Fruit fly (Drosophila melanogaster): Measurements from ENCODE around the gene Coq6.
A peak's percentile ranks its signal among the peaks of the same experiment; 100 is the strongest.

The Coq6 gene

dm6 chr2L:5542944-5543515 lies 11.0 kb upstream of the Coq6 start (continued):
- TF ChIP-seq ab (GFP tag; optimal IDR thresholded peaks at IDR 0.05) (peak; percentile 15), abd-A (tag; optimal IDR thresholded peaks at IDR 0.05) (no peak), Hand (GFP tag; optimal IDR thresholded peaks at IDR 0.05) (peak; percentile 35), ems (GFP tag; optimal IDR thresholded peaks at IDR 0.05) (no peak), schlank (tag; optimal IDR thresholded peaks at IDR 0.05) (peak; percentile 14), CG10565 (GFP tag; optimal IDR thresholded peaks at IDR 0.05) (no peak), Doc2 (GFP tag; IDR thresholded peaks at IDR 0.05) (no peak), cas (GFP tag; IDR thresholded peaks at IDR 0.05) (peak; percentile 36; the same call in 1 of the 2 replicates), CG31224 (GFP tag; IDR thresholded peaks at IDR 0.05) (no peak; the same call in 1 of the 2 replicates), CG12236 (GFP tag; optimal IDR thresholded peaks at IDR 0.05) (no peak), Ets65A (GFP tag) (peak; percentile 78), salm (tag; optimal IDR thresholded peaks at IDR 0.05) (no peak), Xbp1 (GFP tag; optimal IDR thresholded peaks at IDR 0.05) (peak; percentile 42), hth (optimal IDR thresholded peaks at IDR 0.05) (no peak), Dll (GFP tag; IDR thresholded peaks at IDR 0.05; ENCODE audit: partially characterized antibody) (0 out of 4 replicates have a peak, but pooled peaks have one; percentile 9), CG14014 (GFP tag; IDR thresholded peaks at IDR 0.05) (peak; percentile 77), CG11456 (GFP tag; IDR thresholded peaks at IDR 0.05) (0 out of 3 replicates have a peak, but pooled peaks have one; percentile 4), gt (GFP tag; IDR thresholded peaks at IDR 0.05) (no peak), CTCF (GFP tag; optimal IDR thresholded peaks at IDR 0.05) (no peak), CG7556 (GFP tag; optimal IDR thresholded peaks at IDR 0.05) (peak; percentile 44), CG6854 (GFP tag; optimal IDR thresholded peaks at IDR 0.05) (peak; percentile 58), CG17612 (GFP tag; IDR thresholded peaks at IDR 0.05) (no peak), mirr (GFP tag; optimal IDR thresholded peaks at IDR 0.05) (peak; percentile 20), grn (GFP tag; optimal IDR thresholded peaks at IDR 0.05) (no peak), Ravus (GFP tag; IDR thresholded peaks at IDR 0.05) (no peak), az2 (GFP tag; optimal IDR thresholded peaks at IDR 0.05) (peak; percentile 37), Side (GFP tag; optimal IDR thresholded peaks at IDR 0.05) (peak; percentile 44), ranshi (GFP tag; IDR thresholded peaks at IDR 0.05) (peak; percentile 47; the same call in 1 of the 2 replicates), row (GFP tag; IDR thresholded peaks at IDR 0.05) (peak; percentile 82), prd (optimal IDR thresholded peaks at IDR 0.05) (no peak), prd (GFP tag; IDR thresholded peaks at IDR 0.05) (peak; percentile 57), CG8765 (GFP tag; IDR thresholded peaks at IDR 0.05) (no peak), CHES-1-like (GFP tag; optimal IDR thresholded peaks at IDR 0.05) (peak; percentile 61), CG9215 (GFP tag; IDR thresholded peaks at IDR 0.05) (peak; percentile 41; the same call in 1 of the 2 replicates), CG7963 (GFP tag; IDR thresholded peaks at IDR 0.05; ENCODE audit: partially characterized antibody) (no peak), klu (GFP tag; IDR thresholded peaks at IDR 0.05) (no peak), CG32767 (GFP tag; IDR thresholded peaks at IDR 0.05) (peak; percentile 58; the same call in 1 of the 2 replicates), chinmo (GFP tag; IDR thresholded peaks at IDR 0.05; ENCODE audit: partially characterized antibody) (peak; percentile 70; the same call in 2 of the 4 replicates), CG12299 (tag; optimal IDR thresholded peaks at IDR 0.05) (no peak), Usf (GFP tag; optimal IDR thresholded peaks at IDR 0.05) (no peak), chn (GFP tag; optimal IDR thresholded peaks at IDR 0.05) (peak; percentile 11), jigr1 (GFP tag; IDR thresholded peaks at IDR 0.05) (no peak), tio (GFP tag; optimal IDR thresholded peaks at IDR 0.05) (no peak), CG3995 (GFP tag; optimal IDR thresholded peaks at IDR 0.05) (no peak), h (optimal IDR thresholded peaks at IDR 0.05) (no peak), BtbVII (GFP tag; optimal IDR thresholded peaks at IDR 0.05) (no peak), CG31365 (tag; optimal IDR thresholded peaks at IDR 0.05) (no peak), CG13296 (GFP tag; optimal IDR thresholded peaks at IDR 0.05) (peak; percentile 26), CG4854 (GFP tag; optimal IDR thresholded peaks at IDR 0.05) (no peak), Bteb2 (GFP tag; optimal IDR thresholded peaks at IDR 0.05) (peak; percentile 43), pan (optimal IDR thresholded peaks at IDR 0.05) (no peak), pan (GFP tag; optimal IDR thresholded peaks at IDR 0.05 in 1 of 2, IDR thresholded peaks at IDR 0.05 in 1 of 2) (peak in 1 of 2 experiments; percentile 44), bowl (GFP tag; IDR thresholded peaks at IDR 0.05) (no peak)

All from whole organism, embryonic.